Worm (Caenorhabditis elegans): ENCODE results near the gene fem-2.
A peak's percentile ranks its signal among the peaks of the same experiment; 100 is the strongest.

fem-2 gene

ce11 chrIII:598687-599086 is 35.7 kb downstream of the fem-2 start, which contains the start of gene Y55B1AR.2:
Y55B1AR.2 (minus strand) TSS chrIII:598787.
- TF ChIP-seq ceh-45 (GFP tag; IDR thresholded peaks at IDR 0.05): no peak
- TF ChIP-seq gmeb-2 (tag; optimal IDR thresholded peaks at IDR 0.05): no peak
- TF ChIP-seq ceh-14 (tag; optimal IDR thresholded peaks at IDR 0.05): no peak
- no peak for TF ChIP-seq unc-55 (GFP tag; optimal IDR thresholded peaks at IDR 0.05)
- no peak for TF ChIP-seq ceh-24 (tag; optimal IDR thresholded peaks at IDR 0.05)
- TF ChIP-seq ama-1 (optimal IDR thresholded peaks at IDR 0.05): no peak
- no peak for TF ChIP-seq sox-2 (GFP tag; IDR thresholded peaks at IDR 0.05)
- no peak for TF ChIP-seq npax-4 (tag; optimal IDR thresholded peaks at IDR 0.05)
- no peak for TF ChIP-seq F13H6.1 (tag; optimal IDR thresholded peaks at IDR 0.05)
- no peak for TF ChIP-seq fkh-6 (tag; optimal IDR thresholded peaks at IDR 0.05)
- no peak for TF ChIP-seq unc-42 (tag; optimal IDR thresholded peaks at IDR 0.05)
- no peak for TF ChIP-seq hlh-13 (GFP tag; optimal IDR thresholded peaks at IDR 0.05)
- TF ChIP-seq ceh-2 (tag; optimal IDR thresholded peaks at IDR 0.05): no peak
- TF ChIP-seq mec-3 (tag; optimal IDR thresholded peaks at IDR 0.05; ENCODE audit: borderline replicate concordance): no peak
- TF ChIP-seq Y22D7AL.16 (tag; optimal IDR thresholded peaks at IDR 0.05): no peak

ce11 chrIII:598168-598567 is 36.3 kb downstream of the fem-2 start:
- TF ChIP-seq ceh-48 (tag; optimal IDR thresholded peaks at IDR 0.05): peak; percentile 78
- peak; percentile 60 for TF ChIP-seq tbx-2 (tag; optimal IDR thresholded peaks at IDR 0.05)
- peak; percentile 40 for TF ChIP-seq ref-2 (tag; optimal IDR thresholded peaks at IDR 0.05)
- TF ChIP-seq ceh-31 (tag; optimal IDR thresholded peaks at IDR 0.05): peak; percentile 59
- TF ChIP-seq eyg-1 (tag; optimal IDR thresholded peaks at IDR 0.05): peak; percentile 22
- peak; percentile 42 for TF ChIP-seq hlh-30 (tag; optimal IDR thresholded peaks at IDR 0.05; ENCODE audit: insufficient read depth)
- TF ChIP-seq rnt-1 (tag; optimal IDR thresholded peaks at IDR 0.05): peak; percentile 32
- TF ChIP-seq ets-4 (tag; optimal IDR thresholded peaks at IDR 0.05): peak; percentile 18
- no peak for TF ChIP-seq zip-5 (tag; optimal IDR thresholded peaks at IDR 0.05)
- TF ChIP-seq unc-42 (tag; optimal IDR thresholded peaks at IDR 0.05): peak; percentile 96
- TF ChIP-seq nhr-11 (tag; optimal IDR thresholded peaks at IDR 0.05): no peak
- TF ChIP-seq ceh-34 (tag; optimal IDR thresholded peaks at IDR 0.05): peak; percentile 50
- TF ChIP-seq fkh-10 (GFP tag; optimal IDR thresholded peaks at IDR 0.05): no peak
- TF ChIP-seq ceh-18 (tag; optimal IDR thresholded peaks at IDR 0.05): peak; percentile 60
- peak; percentile 63 for TF ChIP-seq nfya-1 (tag; optimal IDR thresholded peaks at IDR 0.05)

- TF ChIP-seq syd-9 (tag; optimal IDR thresholded peaks at IDR 0.05): no peak
- no peak for TF ChIP-seq unc-3 (GFP tag; conservative IDR thresholded peaks at IDR 0.05)
- no peak for TF ChIP-seq unc-3 (tag; optimal IDR thresholded peaks at IDR 0.05)
- TF ChIP-seq ets-4 (tag; optimal IDR thresholded peaks at IDR 0.05): no peak
- TF ChIP-seq ceh-9 (tag; optimal IDR thresholded peaks at IDR 0.05): no peak
- TF ChIP-seq dmd-4 (tag; optimal IDR thresholded peaks at IDR 0.05; ENCODE audit: borderline replicate concordance): no peak
- no peak for TF ChIP-seq hlh-30 (tag; optimal IDR thresholded peaks at IDR 0.05; ENCODE audit: insufficient read depth)
- no peak for TF ChIP-seq elt-2 (tag; optimal IDR thresholded peaks at IDR 0.05)
- TF ChIP-seq pha-2 (tag; optimal IDR thresholded peaks at IDR 0.05): no peak
- TF ChIP-seq ceh-22 (tag; optimal IDR thresholded peaks at IDR 0.05): no peak
- TF ChIP-seq fax-1 (tag; optimal IDR thresholded peaks at IDR 0.05): no peak
- no peak for TF ChIP-seq zip-5 (tag; optimal IDR thresholded peaks at IDR 0.05)
- no peak for TF ChIP-seq K09A11.1 (tag; optimal IDR thresholded peaks at IDR 0.05; ENCODE audit: insufficient read depth)
- TF ChIP-seq hlh-6 (tag; optimal IDR thresholded peaks at IDR 0.05): no peak
Observed at ce11 chrIII:595449-595848, 39.0 kb downstream of the fem-2 start.

ce11 chrIII:587009-587408 is 47.4 kb downstream of the fem-2 start, which contains the start of gene helq-1:
helq-1 (minus strand) TSS chrIII:587109.
- TF ChIP-seq lin-11 (tag; optimal IDR thresholded peaks at IDR 0.05) (no peak), F13H6.1 (tag; optimal IDR thresholded peaks at IDR 0.05) (no peak), pax-1 (tag; optimal IDR thresholded peaks at IDR 0.05) (no peak), nfya-1 (tag; optimal IDR thresholded peaks at IDR 0.05) (no peak), sox-2 (GFP tag; IDR thresholded peaks at IDR 0.05) (no peak), nhr-232 (tag; optimal IDR thresholded peaks at IDR 0.05) (no peak), T23F11.4 (GFP tag; optimal IDR thresholded peaks at IDR 0.05) (no peak), unc-86 (tag; optimal IDR thresholded peaks at IDR 0.05) (no peak), pag-3 (tag; optimal IDR thresholded peaks at IDR 0.05; ENCODE audit: borderline replicate concordance) (no peak), syd-9 (tag; optimal IDR thresholded peaks at IDR 0.05) (no peak), ceh-30 (tag; optimal IDR thresholded peaks at IDR 0.05) (no peak), hlh-8 (tag; optimal IDR thresholded peaks at IDR 0.05) (no peak), npax-4 (tag; optimal IDR thresholded peaks at IDR 0.05) (no peak), fax-1 (tag; optimal IDR thresholded peaks at IDR 0.05) (no peak), fkh-10 (GFP tag; optimal IDR thresholded peaks at IDR 0.05) (no peak), elt-4 (tag; optimal IDR thresholded peaks at IDR 0.05) (no peak)
